Worm (Caenorhabditis elegans): ENCODE data around the gene ZK632.9.

ce11 chrIII:9827163-9827951 lies 2.1 kb upstream of the ZK632.9 start, which contains the start of the genes ZK632.10 and ZK632.11:
- peak; percentile 25 for TF ChIP-seq gmeb-1 (tag; optimal IDR thresholded peaks at IDR 0.05)
- TF ChIP-seq unc-62 (GFP tag; optimal IDR thresholded peaks at IDR 0.05), result no peak
- TF ChIP-seq alr-1 (tag; optimal IDR thresholded peaks at IDR 0.05), result no peak
- TF ChIP-seq nhr-6 (tag; optimal IDR thresholded peaks at IDR 0.05), result no peak
- TF ChIP-seq zag-1 (tag; optimal IDR thresholded peaks at IDR 0.05), result no peak
- TF ChIP-seq lsy-2 (tag; optimal IDR thresholded peaks at IDR 0.05), result peak; percentile 86 to 99
- peak; percentile 7 for TF ChIP-seq egl-27 (tag; optimal IDR thresholded peaks at IDR 0.05)
- TF ChIP-seq ztf-11 (tag; optimal IDR thresholded peaks at IDR 0.05), result no peak
- no peak for TF ChIP-seq lin-39 (tag; optimal IDR thresholded peaks at IDR 0.05)
- TF ChIP-seq blmp-1 (tag; optimal IDR thresholded peaks at IDR 0.05; ENCODE audit: insufficient read depth), result no peak
- no peak for TF ChIP-seq nhr-21 (tag; optimal IDR thresholded peaks at IDR 0.05)
- TF ChIP-seq nhr-237 (tag; optimal IDR thresholded peaks at IDR 0.05), result no peak

Data from whole organism, L2 larva.